Fruit fly (Drosophila melanogaster) whole organism, embryonic: ENCODE measurements around the gene fzo.

ENCODE experiments used
- Adf1 ChIP-seq: fragments of 200-800 bp; sonication (Bioruptor generic); IDR thresholded peaks from 2 replicates; pipeline ENCODE4 v1.3.6; 2022; ENCODE audit warnings: missing biosample characterization, missing genetic modification characterization
- Atf6 ChIP-seq: fragments of 200-800 bp; sonication (Bioruptor generic); IDR thresholded peaks from 2 replicates; pipeline ENCODE4 v1.3.6; 2022; ENCODE audit warnings: missing biosample characterization, missing genetic modification characterization
- BtbVII ChIP-seq: fragments of 200-800 bp; sonication (Bioruptor generic); optimal IDR thresholded peaks from 3 replicates; lab custom pipeline; 2017; ENCODE audit warnings: missing biosample characterization, mild to moderate bottlenecking, missing genetic modification characterization
- CG10959 ChIP-seq: fragments of 200-800 bp; sonication (Bioruptor generic); IDR thresholded peaks from 2 replicates; pipeline ENCODE4 v1.3.6; 2022; ENCODE audit warnings: missing biosample characterization, missing genetic modification characterization
- CG11247 ChIP-seq: fragments of 200-800 bp; sonication (Bioruptor generic); IDR thresholded peaks from 2 replicates; pipeline ENCODE4 v1.3.6; 2022; ENCODE audit warnings: missing biosample characterization, missing genetic modification characterization
- CG11560 ChIP-seq: fragments of 200-800 bp; sonication (Bioruptor generic); IDR thresholded peaks from 3 replicates; pipeline ENCODE4 v1.3.6; 2022; ENCODE audit warnings: missing biosample characterization, missing genetic modification characterization
- CG12219 ChIP-seq: fragments of 200-800 bp; sonication (Bioruptor generic); optimal IDR thresholded peaks from 3 replicates; lab custom pipeline; 2018; ENCODE audit warnings: missing biosample characterization, mild to moderate bottlenecking, missing genetic modification characterization
- CG13287 ChIP-seq: fragments of 200-800 bp; sonication (Bioruptor generic); IDR thresholded peaks from 2 replicates; pipeline ENCODE4 v1.3.6; 2022; ENCODE audit warnings: missing biosample characterization, missing genetic modification characterization; ENCODE audit not compliant: partially characterized antibody
- CG15479 ChIP-seq: fragments of 200-800 bp; sonication (Bioruptor generic); optimal IDR thresholded peaks from 3 replicates; lab custom pipeline; 2019; ENCODE audit warnings: missing biosample characterization, mild to moderate bottlenecking, missing genetic modification characterization, moderate library complexity
- CG16815 ChIP-seq: fragments of 200-800 bp; sonication (Bioruptor generic); optimal IDR thresholded peaks from 3 replicates; lab custom pipeline; 2017; ENCODE audit warnings: missing biosample characterization, mild to moderate bottlenecking, missing genetic modification characterization
- CG17186 ChIP-seq: fragments of 200-800 bp; sonication (Bioruptor generic); optimal IDR thresholded peaks from 3 replicates; lab custom pipeline; 2017; ENCODE audit warnings: missing biosample characterization, missing genetic modification reagents, missing genetic modification characterization
- CG17612 ChIP-seq: fragments of 200-800 bp; sonication (Bioruptor generic); IDR thresholded peaks from 2 replicates; pipeline ENCODE4 v1.3.6; 2022; ENCODE audit warnings: missing biosample characterization, missing genetic modification characterization
- CG17912 ChIP-seq: fragments of 200-800 bp; sonication (Bioruptor generic); optimal IDR thresholded peaks from 2 replicates; lab custom pipeline; 2018; ENCODE audit warnings: missing biosample characterization, mild to moderate bottlenecking, missing genetic modification characterization
- CG18476 ChIP-seq: fragments of 200-800 bp; sonication (Bioruptor generic); optimal IDR thresholded peaks from 2 replicates; lab custom pipeline; 2016; ENCODE audit warnings: missing biosample characterization, mild to moderate bottlenecking, missing genetic modification characterization
- CG3281 ChIP-seq: fragments of 200-800 bp; sonication (Bioruptor generic); optimal IDR thresholded peaks from 3 replicates; lab custom pipeline; 2017; ENCODE audit warnings: missing biosample characterization, mild to moderate bottlenecking, missing genetic modification characterization
- CG3407 ChIP-seq: fragments of 200-800 bp; sonication (Bioruptor generic); optimal IDR thresholded peaks from 2 replicates; lab custom pipeline; 2018; ENCODE audit warnings: missing biosample characterization, mild to moderate bottlenecking, missing genetic modification characterization
- CG6175 ChIP-seq: fragments of 200-800 bp; sonication (Bioruptor generic); IDR thresholded peaks from 3 replicates; pipeline ENCODE4 v1.3.6; 2022; ENCODE audit warnings: missing biosample characterization, missing genetic modification characterization
- CG6272 ChIP-seq: fragments of 200-800 bp; sonication (Bioruptor generic); IDR thresholded peaks from 2 replicates; pipeline ENCODE4 v1.3.6; 2022; ENCODE audit warnings: missing biosample characterization, missing genetic modification characterization
- CG7987 ChIP-seq: fragments of 200-800 bp; sonication (Bioruptor generic); optimal IDR thresholded peaks from 2 replicates; lab custom pipeline; 2018; ENCODE audit warnings: missing biosample characterization, mild to moderate bottlenecking, missing genetic modification characterization, moderate library complexity
- CG8388 ChIP-seq: fragments of 200-800 bp; sonication (Bioruptor generic); optimal IDR thresholded peaks from 2 replicates; lab custom pipeline; 2019; ENCODE audit warnings: missing biosample characterization, mild to moderate bottlenecking, missing genetic modification characterization, moderate library complexity
- D19A ChIP-seq: fragments of 200-800 bp; optimal IDR thresholded peaks from 3 replicates; lab custom pipeline; 2019; ENCODE audit warnings: missing biosample characterization, mild to moderate bottlenecking, missing genetic modification characterization, moderate library complexity
- Drgx ChIP-seq: fragments of 200-800 bp; sonication (Bioruptor generic); IDR thresholded peaks from 2 replicates; pipeline ENCODE4 v1.3.6; 2022; ENCODE audit warnings: missing biosample characterization, missing genetic modification characterization
- E2f1 ChIP-seq: fragments of 200-800 bp; sonication (Bioruptor generic); IDR thresholded peaks from 2 replicates; pipeline ENCODE4 v1.3.6; 2022; ENCODE audit warnings: missing biosample characterization, missing genetic modification characterization
- Eip74EF ChIP-seq, 2 experiments: fragments of 200-800 bp in 1 of 2; fragments of >200 bp in 1 of 2; sonication (Bioruptor generic) in 1 of 2; optimal IDR thresholded peaks; 2 replicates each; lab custom pipeline; 2017 to 2019; ENCODE audit warnings: missing biosample characterization in 2 of 2, missing genetic modification characterization in 2 of 2, mild to moderate bottlenecking in 1 of 2, moderate library complexity in 1 of 2
- Elba2 ChIP-seq: fragments of 200-800 bp; sonication (Bioruptor generic); optimal IDR thresholded peaks from 3 replicates; lab custom pipeline; 2016; ENCODE audit warnings: missing biosample characterization, missing genetic modification characterization
- GATAe ChIP-seq: fragments of 200-800 bp; sonication (Bioruptor generic); conservative IDR thresholded peaks from 2 replicates; pipeline ENCODE4 v1.3.6; 2022; ENCODE audit warnings: missing biosample characterization, missing genetic modification characterization
- Hand ChIP-seq: fragments of 200-800 bp; sonication (Bioruptor generic); optimal IDR thresholded peaks from 2 replicates; lab custom pipeline; 2017; ENCODE audit warnings: mild to moderate bottlenecking, missing biosample characterization, missing genetic modification reagents, missing genetic modification characterization
- Jarid2 ChIP-seq: fragments of 200-800 bp; sonication (Bioruptor generic); optimal IDR thresholded peaks from 3 replicates; lab custom pipeline; 2017; ENCODE audit warnings: mild to moderate bottlenecking, missing biosample characterization, missing genetic modification reagents, missing genetic modification characterization
- NFAT ChIP-seq: fragments of 200-800 bp; sonication (Bioruptor generic); IDR thresholded peaks from 2 replicates; pipeline ENCODE4 v1.3.6; 2022; ENCODE audit warnings: missing biosample characterization, missing genetic modification characterization
- Nf-YB ChIP-seq: fragments of 200-800 bp; sonication (Bioruptor generic); optimal IDR thresholded peaks from 3 replicates; lab custom pipeline; 2019; ENCODE audit warnings: missing biosample characterization, mild to moderate bottlenecking, missing genetic modification characterization, moderate library complexity
- Xbp1 ChIP-seq: fragments of 200-800 bp; sonication (Bioruptor generic); optimal IDR thresholded peaks from 3 replicates; lab custom pipeline; 2016; ENCODE audit warnings: missing biosample characterization, mild to moderate bottlenecking, missing genetic modification characterization
- ato ChIP-seq: fragments of 200-800 bp; sonication (Bioruptor generic); IDR thresholded peaks from 2 replicates; pipeline ENCODE4 v1.3.6; 2022; ENCODE audit warnings: missing biosample characterization, missing genetic modification characterization; ENCODE audit not compliant: partially characterized antibody
- btn ChIP-seq: fragments of 200-800 bp; sonication (Bioruptor generic); optimal IDR thresholded peaks from 2 replicates; lab custom pipeline; 2016; ENCODE audit warnings: missing biosample characterization, missing genetic modification characterization
- cg ChIP-seq: fragments of 200-800 bp; sonication (Bioruptor generic); optimal IDR thresholded peaks from 3 replicates; lab custom pipeline; 2019; ENCODE audit warnings: missing biosample characterization, mild to moderate bottlenecking, missing genetic modification characterization, moderate library complexity
- gcm2 ChIP-seq: fragments of 200-800 bp; sonication (Bioruptor generic); optimal IDR thresholded peaks from 2 replicates; lab custom pipeline; 2016; ENCODE audit warnings: missing biosample characterization, missing genetic modification characterization
- insv ChIP-seq, 2 experiments: fragments of 200-800 bp; sonication (Bioruptor generic); optimal IDR thresholded peaks; 3 replicates each; lab custom pipeline; 2016 to 2018; ENCODE audit warnings: missing biosample characterization in 2 of 2, missing genetic modification characterization in 2 of 2
- klu ChIP-seq: fragments of 200-800 bp; sonication (Bioruptor generic); IDR thresholded peaks from 2 replicates; pipeline ENCODE4 v1.3.6; 2022; ENCODE audit warnings: missing biosample characterization, missing genetic modification characterization
- knrl ChIP-seq: fragments of 200-800 bp; sonication (Bioruptor generic); IDR thresholded peaks from 3 replicates; pipeline ENCODE4 v1.3.6; 2022; ENCODE audit warnings: missing biosample characterization, missing genetic modification characterization; ENCODE audit not compliant: partially characterized antibody
- lov ChIP-seq, 2 experiments: fragments of 200-800 bp in 1 of 2; fragments of >200 bp in 1 of 2; sonication (Bioruptor generic) in 1 of 2; IDR thresholded peaks in 1 of 2; optimal IDR thresholded peaks in 1 of 2; 2 replicates in 1 of 2; 3 replicates in 1 of 2; pipeline versions ENCODE4 v1.3.6 to Lab custom; 2017 to 2022; ENCODE audit warnings: missing biosample characterization in 1 of 2, missing genetic modification characterization in 1 of 2
- mirr ChIP-seq: fragments of 200-800 bp; sonication (Bioruptor generic); optimal IDR thresholded peaks from 3 replicates; lab custom pipeline; 2018; ENCODE audit warnings: missing biosample characterization, mild to moderate bottlenecking, missing genetic modification characterization
- mld ChIP-seq: fragments of 200-800 bp; sonication (Bioruptor generic); IDR thresholded peaks from 3 replicates; pipeline ENCODE4 v1.3.6; 2022; ENCODE audit warnings: missing biosample characterization, missing genetic modification characterization; ENCODE audit not compliant: partially characterized antibody
- nom ChIP-seq: fragments of 200-800 bp; sonication (Bioruptor generic); optimal IDR thresholded peaks from 2 replicates; lab custom pipeline; 2017; ENCODE audit warnings: missing biosample characterization, missing genetic modification characterization, mild to moderate bottlenecking, moderate library complexity, missing genetic modification reagents
- pan ChIP-seq, 4 experiments: fragments of >200 bp in 3 of 4; fragments of 200-800 bp in 1 of 4; sonication (Bioruptor generic) in 1 of 4; optimal IDR thresholded peaks in 3 of 4; IDR thresholded peaks in 1 of 4; 2 replicates each; pipeline versions ENCODE4 v1.3.6 to Lab custom; 2017 to 2022; ENCODE audit warnings: missing biosample characterization in 2 of 4, missing genetic modification characterization in 2 of 4, mixed read lengths in 1 of 4
- phol ChIP-seq: fragments of 200-800 bp; sonication (Bioruptor generic); optimal IDR thresholded peaks from 3 replicates; lab custom pipeline; 2018; ENCODE audit warnings: missing biosample characterization, mild to moderate bottlenecking, missing genetic modification characterization, moderate library complexity
- pum ChIP-seq: fragments of 200-800 bp; sonication (Bioruptor generic); optimal IDR thresholded peaks from 2 replicates; lab custom pipeline; 2016; ENCODE audit warnings: missing biosample characterization, missing genetic modification characterization
- sd ChIP-seq: fragments of 200-800 bp; sonication (Bioruptor generic); optimal IDR thresholded peaks from 3 replicates; lab custom pipeline; 2018; ENCODE audit warnings: missing biosample characterization, mild to moderate bottlenecking, missing genetic modification characterization, moderate library complexity
- sqz ChIP-seq: fragments of 200-800 bp; sonication (Bioruptor generic); optimal IDR thresholded peaks from 3 replicates; lab custom pipeline; 2018; ENCODE audit warnings: missing biosample characterization, mild to moderate bottlenecking, missing genetic modification characterization
- zen2 ChIP-seq: fragments of 200-800 bp; sonication (Bioruptor generic); IDR thresholded peaks from 3 replicates; pipeline ENCODE4 v1.3.6; 2022; ENCODE audit warnings: missing biosample characterization, missing genetic modification characterization; ENCODE audit not compliant: partially characterized antibody
- zf30C ChIP-seq: fragments of 200-800 bp; sonication (Bioruptor generic); optimal IDR thresholded peaks from 3 replicates; lab custom pipeline; 2018; ENCODE audit warnings: missing biosample characterization, mild to moderate bottlenecking, missing genetic modification characterization

The fzo gene

DNA sequence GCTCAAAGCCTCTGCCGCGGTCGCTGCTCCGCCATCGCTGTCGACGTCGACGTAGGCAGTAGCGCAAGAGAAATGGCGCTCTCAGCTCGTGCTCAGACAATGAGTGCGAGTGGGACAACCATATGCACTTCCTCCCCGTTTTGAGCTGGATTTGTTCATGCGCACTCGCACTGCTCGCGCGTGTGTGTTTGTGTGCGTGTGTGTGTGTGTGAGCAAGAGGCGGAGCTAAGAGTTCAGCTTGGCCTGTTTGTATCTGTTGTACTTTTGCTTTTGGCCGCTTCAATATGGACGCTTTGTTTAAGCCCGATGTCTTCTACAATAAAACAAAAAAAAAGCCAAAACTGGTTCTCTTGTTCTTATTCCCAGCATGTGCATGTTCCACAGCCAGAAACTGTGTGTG lies 2.7 kb downstream of the fzo start (continued):
- TF ChIP-seq pan (optimal IDR thresholded peaks at IDR 0.05; lab: Kevin White, UChicago) (no peak), pan (GFP tag; optimal IDR thresholded peaks at IDR 0.05 in 1 of 2, IDR thresholded peaks at IDR 0.05 in 1 of 2) (peak in 1 of 2 experiments; percentile 45), pum (GFP tag; lab: Kevin White, UChicago) (no peak), nom (GFP tag; lab: Kevin White, UChicago) (peak; percentile 51), CG10959 (GFP tag; lab: Robert Waterston, UW) (no peak), BtbVII (GFP tag; lab: Kevin White, UChicago) (no peak), insv (GFP tag; optimal IDR thresholded peaks at IDR 0.05; lab: Kevin White, UChicago) (no peak), btn (GFP tag; lab: Kevin White, UChicago) (no peak), Atf6 (no peak), CG6175 (no peak), CG11247 (GFP tag; lab: Robert Waterston, UW) (no peak), phol (peak; percentile 87), ato (0 out of 2 replicates have a peak, but pooled peaks have one; percentile 15), gcm2 (GFP tag; lab: Kevin White, UChicago) (no peak), mirr (GFP tag; lab: Kevin White, UChicago) (peak; percentile 42), Jarid2 (GFP tag; lab: Kevin White, UChicago) (peak; percentile 35), CG17612 (no peak), CG6272 (GFP tag; lab: Robert Waterston, UW) (no peak), Xbp1 (GFP tag; lab: Kevin White, UChicago) (no peak), CG8388 (GFP tag; lab: Kevin White, UChicago) (no peak), CG12219 (peak; percentile 7), zf30C (no peak), Elba2 (GFP tag; lab: Kevin White, UChicago) (no peak), CG15479 (GFP tag; lab: Kevin White, UChicago) (peak; percentile 75), Nf-YB (peak; percentile 96), cg (GFP tag; lab: Kevin White, UChicago) (peak; percentile 96), lov (optimal IDR thresholded peaks at IDR 0.05; lab: Kevin White, UChicago) (no peak), lov (GFP tag; IDR thresholded peaks at IDR 0.05; lab: Robert Waterston, UW) (peak; percentile 56; the same call in 1 of the 3 replicates), CG11560 (tag; lab: Robert Waterston, UW) (no peak), CG3281 (no peak), mld (0 out of 3 replicates have a peak, but pooled peaks have one; percentile 44), klu (GFP tag; lab: Robert Waterston, UW) (no peak), CG17186 (GFP tag; lab: Kevin White, UChicago) (no peak), sqz (GFP tag; lab: Kevin White, UChicago) (peak; percentile 68), CG13287 (GFP tag; lab: Robert Waterston, UW) (peak; percentile 47; the same call in 1 of the 2 replicates), GATAe (GFP tag; lab: Robert Waterston, UW) (no peak), D19A (tag; lab: Kevin White, UChicago) (no peak), knrl (GFP tag; lab: Robert Waterston, UW) (no peak), CG16815 (GFP tag; lab: Kevin White, UChicago) (no peak), Drgx (GFP tag; lab: Robert Waterston, UW) (peak; percentile 41), E2f1 (no peak), Hand (GFP tag; lab: Kevin White, UChicago) (no peak), CG7987 (GFP tag; lab: Kevin White, UChicago) (peak; percentile 19), CG17912 (GFP tag; lab: Kevin White, UChicago) (no peak), CG18476 (GFP tag; lab: Kevin White, UChicago) (no peak), Eip74EF (GFP tag; optimal IDR thresholded peaks at IDR 0.05; lab: Kevin White, UChicago) (no peak), NFAT (GFP tag; lab: Robert Waterston, UW) (no peak), Adf1 (GFP tag; lab: Robert Waterston, UW) (peak; percentile 99), CG3407 (no peak), zen2 (0 out of 3 replicates have a peak, but pooled peaks have one; percentile 36), sd (no peak)
